Worm (Caenorhabditis elegans): ENCODE results near the gene Y46G5A.22.

Gene Y46G5A.22

DNA sequence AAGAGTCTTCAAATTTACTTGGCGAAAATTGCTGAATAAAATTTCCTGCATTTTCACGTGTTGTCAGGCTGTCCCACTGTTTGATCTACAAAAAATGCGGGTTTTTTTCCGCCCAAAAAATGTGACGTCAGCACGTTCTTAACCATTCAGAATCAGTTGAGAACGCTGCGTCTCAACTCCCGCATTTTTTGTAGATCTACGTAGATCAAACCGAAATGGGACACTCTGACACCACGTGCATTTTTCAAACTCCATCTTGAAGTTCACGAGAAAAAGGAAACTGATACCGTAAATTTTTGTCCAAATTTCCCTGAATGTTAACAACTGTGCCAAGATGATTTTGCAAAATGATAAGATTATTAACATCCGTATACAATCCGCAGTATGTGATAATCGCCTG is 5.1 kb downstream of the Y46G5A.22 start:
- peak; percentile 95 for TF ChIP-seq aha-1 (tag)
- no peak for TF ChIP-seq mdt-29 (GFP tag; IDR thresholded peaks at IDR 0.05)

DNA sequence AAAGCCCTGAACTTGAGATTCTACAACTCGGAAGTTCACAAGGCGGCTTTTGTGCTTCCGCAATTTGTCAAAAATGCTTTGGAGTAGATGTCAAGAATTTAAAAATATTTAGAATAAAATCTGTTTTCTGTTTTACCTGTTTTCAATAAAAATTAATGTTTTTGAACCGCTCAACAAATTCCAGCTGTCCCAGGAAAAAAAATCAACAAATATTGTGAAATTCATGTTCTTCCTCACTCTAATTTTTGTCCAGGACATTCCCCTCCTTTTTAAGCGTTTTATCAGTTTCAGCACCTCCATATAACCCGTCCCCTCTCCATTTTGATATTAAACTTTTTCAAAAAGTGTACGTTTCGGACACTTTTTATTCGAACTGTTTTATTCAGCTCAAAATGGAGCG is 7.7 kb downstream of the Y46G5A.22 start, which contains the start of gene Y46G5A.20:
Y46G5A.20 (plus strand) TSS at position 301 of the 400 bp plus-strand sequence.
- no peak for TF ChIP-seq dmd-9 (GFP tag; IDR thresholded peaks at IDR 0.05)
- TF ChIP-seq hlh-30 (tag; optimal IDR thresholded peaks at IDR 0.05; ENCODE audit: insufficient read depth) = no peak
- TF ChIP-seq lin-38 (GFP tag; IDR thresholded peaks at IDR 0.05) = no peak
- TF ChIP-seq gei-8 (GFP tag; optimal IDR thresholded peaks at IDR 0.05) = no peak
- TF ChIP-seq jun-1 (tag; optimal IDR thresholded peaks at IDR 0.05) = no peak
- no peak for TF ChIP-seq nhr-42 (GFP tag; IDR thresholded peaks at IDR 0.05)
- TF ChIP-seq lir-3 (tag; optimal IDR thresholded peaks at IDR 0.05) = no peak
- TF ChIP-seq F49E8.2 (tag; optimal IDR thresholded peaks at IDR 0.05; ENCODE audit: borderline replicate concordance) = no peak
- TF ChIP-seq fos-1 (tag; optimal IDR thresholded peaks at IDR 0.05) = no peak
- no peak for TF ChIP-seq daf-16 (GFP tag; optimal IDR thresholded peaks at IDR 0.05)
- peak; percentile 52 for TF ChIP-seq daf-16 (tag; optimal IDR thresholded peaks at IDR 0.05)
- no peak for TF ChIP-seq hif-1 (tag; optimal IDR thresholded peaks at IDR 0.05)
- peak; percentile 15 for TF ChIP-seq pqm-1 (tag; optimal IDR thresholded peaks at IDR 0.05)
- no peak for TF ChIP-seq aha-1 (tag)

DNA sequence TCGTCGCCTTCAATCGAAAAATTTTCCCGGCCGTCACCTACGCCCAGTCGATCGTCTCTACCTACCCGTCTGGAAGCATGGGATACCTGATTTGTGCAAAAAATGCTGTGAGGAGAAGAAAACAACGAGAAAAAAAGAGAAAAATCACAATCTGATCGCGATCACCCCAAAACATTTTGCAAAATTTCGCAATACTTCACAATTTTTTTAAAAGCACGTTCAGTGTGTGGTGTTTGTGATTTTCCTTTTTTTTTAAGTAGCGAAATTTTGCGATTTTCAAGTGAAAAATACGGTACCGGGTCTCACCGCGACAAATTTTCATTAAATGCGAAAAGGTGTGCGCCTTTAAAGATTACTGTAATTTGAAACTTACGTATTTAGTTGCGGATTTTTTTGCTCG is 8.7 kb downstream of the Y46G5A.22 start:
- TF ChIP-seq R02D3.7 (tag; optimal IDR thresholded peaks at IDR 0.05) = no peak
- TF ChIP-seq zip-2 (tag; optimal IDR thresholded peaks at IDR 0.05) = peak; percentile 87
- TF ChIP-seq hif-1 (tag; optimal IDR thresholded peaks at IDR 0.05) = peak in 1 of 2 experiments; percentile 37

DNA sequence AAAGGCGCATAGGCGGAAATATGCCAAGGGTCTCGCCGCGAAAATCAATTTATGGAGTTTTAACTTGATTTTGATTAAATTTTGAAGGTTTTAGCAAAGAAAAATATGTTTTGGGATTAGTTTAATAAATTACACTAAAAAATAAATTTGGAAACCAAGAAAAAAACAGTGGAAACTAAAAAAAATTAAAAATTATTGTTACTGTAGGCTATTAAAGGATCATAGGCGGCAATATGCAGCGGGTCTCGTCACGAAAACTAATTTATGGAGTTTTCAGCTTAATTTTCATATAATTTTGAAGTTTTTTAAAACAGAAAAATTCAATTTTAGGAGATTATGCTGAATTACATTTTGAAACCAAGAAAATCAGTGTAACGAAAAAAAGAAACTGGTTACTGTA is 9.6 kb downstream of the Y46G5A.22 start:
- peak; percentile 68 for TF ChIP-seq F49E8.2 (tag; optimal IDR thresholded peaks at IDR 0.05; ENCODE audit: borderline replicate concordance)
- TF ChIP-seq lin-38 (GFP tag; IDR thresholded peaks at IDR 0.05) = peak; percentile 36; the same call in 1 of the 2 replicates
- TF ChIP-seq T26A8.4 (GFP tag; IDR thresholded peaks at IDR 0.05) = no peak
- no peak for TF ChIP-seq R02D3.7 (tag; optimal IDR thresholded peaks at IDR 0.05)
- no peak for TF ChIP-seq dmd-6 (GFP tag; IDR thresholded peaks at IDR 0.05)
- no peak for TF ChIP-seq F37D6.2 (tag; optimal IDR thresholded peaks at IDR 0.05)
- TF ChIP-seq rbr-2 (tag; optimal IDR thresholded peaks at IDR 0.05) = no peak
- no peak for TF ChIP-seq T20F7.1 (GFP tag; optimal IDR thresholded peaks at IDR 0.05)

DNA sequence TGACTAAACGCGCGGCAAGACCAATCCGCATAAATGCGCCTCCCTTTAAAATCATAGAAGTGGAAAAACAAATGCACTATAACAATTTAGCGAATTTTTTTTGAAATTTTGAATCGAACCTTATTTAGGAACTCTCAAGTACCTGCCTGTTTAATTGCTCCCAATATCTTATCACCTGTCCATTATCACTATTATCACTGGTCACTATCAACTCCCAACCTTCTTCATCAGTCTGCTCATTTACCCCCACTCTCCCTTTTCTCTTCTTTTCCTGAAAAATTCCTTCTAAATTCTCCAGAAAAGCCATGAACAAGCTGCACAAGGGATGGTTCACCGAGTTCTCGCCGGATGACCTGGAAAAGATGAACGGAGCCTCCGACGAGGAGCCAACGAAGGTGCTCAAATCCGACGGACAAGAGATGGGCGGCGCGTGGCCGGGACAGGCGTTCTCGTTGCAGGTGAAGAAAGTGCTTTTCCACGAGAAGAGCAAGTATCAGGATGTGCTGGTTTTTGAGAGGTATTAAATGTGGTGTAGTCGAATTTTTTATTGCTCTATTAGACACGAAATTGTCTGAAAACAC is 11.7 kb downstream of the Y46G5A.22 start, which contains the start of gene spds-1:
spds-1 (plus strand) TSS at position 298 of the 581 bp plus-strand sequence.
- TF ChIP-seq tra-1 (GFP tag; IDR thresholded peaks at IDR 0.05) (no peak), set-16 (GFP tag; IDR thresholded peaks at IDR 0.05) (peak; percentile 60), vab-7 (GFP tag; IDR thresholded peaks at IDR 0.05) (no peak), hlh-11 (tag; optimal IDR thresholded peaks at IDR 0.05) (peak; percentile 8), snpc-1.2 (GFP tag; IDR thresholded peaks at IDR 0.05) (no peak), nhr-41 (GFP tag; IDR thresholded peaks at IDR 0.05) (no peak), mxl-2 (GFP tag; conservative IDR thresholded peaks at IDR 0.05) (no peak), pqm-1 (tag; optimal IDR thresholded peaks at IDR 0.05) (peak; percentile 48)

DNA sequence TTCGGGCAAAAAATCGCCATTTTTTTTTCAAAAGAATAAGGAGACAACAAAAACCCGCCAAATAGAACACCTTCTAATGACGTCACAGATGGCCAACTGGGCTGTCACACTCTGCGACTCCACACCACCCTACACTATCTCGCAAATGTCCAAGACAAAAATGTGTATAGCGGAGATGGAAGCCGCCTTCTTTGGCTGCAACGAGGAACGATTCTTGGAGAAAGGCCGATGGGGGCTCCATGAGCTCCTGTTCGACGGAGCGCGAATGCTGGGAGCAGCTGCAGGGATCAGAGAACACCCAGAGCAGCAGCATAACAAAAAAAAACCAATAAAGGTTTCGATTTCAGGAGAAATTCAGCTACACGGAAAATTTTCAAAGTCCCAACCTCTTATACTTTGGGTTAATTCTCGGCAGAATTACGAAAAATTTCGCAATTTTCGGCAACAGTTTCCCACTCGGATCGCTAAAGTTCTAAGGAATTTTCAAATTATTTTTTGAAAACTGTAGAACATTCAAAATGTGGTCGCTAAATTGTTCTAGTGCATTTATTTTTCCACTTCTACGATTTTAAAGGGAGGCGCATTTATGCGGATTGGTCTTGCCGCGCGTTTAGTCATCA is 12.5 kb downstream of the Y46G5A.22 start:
- TF ChIP-seq arid-1 (GFP tag; conservative IDR thresholded peaks at IDR 0.05) = 0 out of 2 replicates have a peak, but pooled peaks have one; percentile 13
- TF ChIP-seq lin-38 (GFP tag; IDR thresholded peaks at IDR 0.05) = peak; percentile 47
- TF ChIP-seq F10B5.3 (tag; optimal IDR thresholded peaks at IDR 0.05) = no peak
- peak; percentile 41 for TF ChIP-seq dmd-6 (GFP tag; IDR thresholded peaks at IDR 0.05)
- TF ChIP-seq ceh-32 (tag; optimal IDR thresholded peaks at IDR 0.05; ENCODE audit: poor library complexity) = no peak
- peak; percentile 42 for TF ChIP-seq F37D6.2 (tag; optimal IDR thresholded peaks at IDR 0.05)
- TF ChIP-seq Y5F2A.4 (GFP tag; optimal IDR thresholded peaks at IDR 0.05) = no peak
- TF ChIP-seq spr-3 (GFP tag; optimal IDR thresholded peaks at IDR 0.05) = no peak
- peak in 1 of 2 experiments; percentile 83 for TF ChIP-seq unc-62 (GFP tag; optimal IDR thresholded peaks at IDR 0.05 in 1 of 2)
- TF ChIP-seq unc-62 (tag; optimal IDR thresholded peaks at IDR 0.05) = no peak
- no peak for TF ChIP-seq spr-1 (tag; optimal IDR thresholded peaks at IDR 0.05)
- peak; percentile 47 for TF ChIP-seq hlh-30 (tag; optimal IDR thresholded peaks at IDR 0.05; ENCODE audit: insufficient read depth)
- peak; percentile 58 for TF ChIP-seq aha-1 (tag)
- TF ChIP-seq zfp-3 (GFP tag; conservative IDR thresholded peaks at IDR 0.05) = no peak
- TF ChIP-seq zip-11 (GFP tag; IDR thresholded peaks at IDR 0.05) = no peak
- TF ChIP-seq snpc-1.2 (GFP tag; IDR thresholded peaks at IDR 0.05) = no peak
- TF ChIP-seq mxl-3 (GFP tag; optimal IDR thresholded peaks at IDR 0.05) = no peak
- TF ChIP-seq fos-1 (tag; optimal IDR thresholded peaks at IDR 0.05) = no peak

Data from whole organism, L4 larva.